Worm (Caenorhabditis elegans) whole organism, midembryonic: ENCODE measurements around the gene che-12.

Experiments used
- T22C8.4 ChIP-seq: fragments of 200-800 bp; sonication (Bioruptor generic); IDR thresholded peaks from 2 replicates; pipeline ENCODE4 v1.3.6; 2022; ENCODE audit warnings: missing genetic modification characterization, missing compliant biosample characterization
- cog-1 ChIP-seq: sonication (generic microtip); optimal IDR thresholded peaks from 2 replicates; lab custom pipeline; 2016; ENCODE audit warnings: missing genetic modification characterization, missing compliant biosample characterization
- flt-1 ChIP-seq: fragments of 200-800 bp; sonication (Bioruptor generic); IDR thresholded peaks from 2 replicates; pipeline ENCODE4 v1.3.6; 2022; ENCODE audit warnings: missing genetic modification characterization, missing compliant biosample characterization
- klf-2 ChIP-seq: fragments of 200-800 bp; sonication (Bioruptor generic); conservative IDR thresholded peaks from 2 replicates; pipeline ENCODE4 v1.3.6; 2022; ENCODE audit warnings: missing genetic modification reagents, missing genetic modification characterization, missing compliant biosample characterization
- med-1 ChIP-seq: sonication (generic microtip); optimal IDR thresholded peaks from 2 replicates; lab custom pipeline; 2017; ENCODE audit warnings: missing genetic modification characterization, mild to moderate bottlenecking, missing compliant biosample characterization, antibody characterized with exemption, missing genetic modification reagents; ENCODE audit not compliant: insufficient read depth
- ref-1 ChIP-seq: fragments of 200-800 bp; sonication (Bioruptor generic); conservative IDR thresholded peaks from 2 replicates; pipeline ENCODE4 v1.3.6; 2022; ENCODE audit warnings: missing genetic modification reagents, missing genetic modification characterization, missing compliant biosample characterization
- tab-1 ChIP-seq: fragments of 200-800 bp; sonication (Bioruptor generic); IDR thresholded peaks from 2 replicates; pipeline ENCODE4 v1.3.6; 2022; ENCODE audit warnings: missing genetic modification characterization, missing compliant biosample characterization
- ztf-23 ChIP-seq: fragments of 200-800 bp; sonication (Bioruptor generic); IDR thresholded peaks from 2 replicates; pipeline ENCODE4 v1.3.6; 2022; ENCODE audit warnings: missing genetic modification reagents, missing genetic modification characterization, missing compliant biosample characterization
- ztf-29 ChIP-seq: fragments of 200-800 bp; sonication (Bioruptor generic); IDR thresholded peaks from 2 replicates; pipeline ENCODE4 v1.3.6; 2022; ENCODE audit warnings: missing genetic modification reagents, missing genetic modification characterization, missing compliant biosample characterization

che-12 gene

DNA sequence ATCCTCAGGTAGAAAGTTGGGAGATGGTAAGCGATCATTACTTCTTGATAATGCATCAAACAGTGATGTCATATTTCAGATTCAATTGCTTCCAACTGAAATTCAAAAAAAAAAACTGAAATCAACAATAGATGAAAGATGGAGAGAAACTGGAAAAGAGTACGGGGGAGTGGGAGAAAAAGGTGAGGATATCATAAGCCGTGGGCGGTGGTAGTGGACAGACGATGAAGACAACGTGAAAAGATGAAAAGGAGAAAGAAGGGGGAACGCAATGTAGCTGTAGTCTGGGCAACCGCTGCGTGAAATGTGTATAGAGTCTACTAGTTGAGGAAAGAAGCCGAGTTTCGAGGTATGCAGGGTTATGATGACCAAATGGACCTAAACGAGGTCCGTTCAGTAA is at the start of gene che-12:
che-12 (minus strand) TSS at position 101 of the 400 bp plus-strand sequence.
- TF ChIP-seq ref-1 (GFP tag; lab: Robert Waterston, UW) = no peak
- TF ChIP-seq T22C8.4 = no peak
- no peak for TF ChIP-seq tab-1 (GFP tag; lab: Robert Waterston, UW)
- TF ChIP-seq flt-1 (GFP tag; lab: Robert Waterston, UW) = no peak
- no peak for TF ChIP-seq med-1 (GFP tag; lab: Kevin White, UChicago)
- no peak for TF ChIP-seq klf-2 (GFP tag; lab: Robert Waterston, UW)
- no peak for TF ChIP-seq ztf-23 (GFP tag; lab: Robert Waterston, UW)
- no peak for TF ChIP-seq ztf-29 (GFP tag; lab: Robert Waterston, UW)
- no peak for TF ChIP-seq cog-1 (tag; lab: Kevin White, UChicago)

DNA sequence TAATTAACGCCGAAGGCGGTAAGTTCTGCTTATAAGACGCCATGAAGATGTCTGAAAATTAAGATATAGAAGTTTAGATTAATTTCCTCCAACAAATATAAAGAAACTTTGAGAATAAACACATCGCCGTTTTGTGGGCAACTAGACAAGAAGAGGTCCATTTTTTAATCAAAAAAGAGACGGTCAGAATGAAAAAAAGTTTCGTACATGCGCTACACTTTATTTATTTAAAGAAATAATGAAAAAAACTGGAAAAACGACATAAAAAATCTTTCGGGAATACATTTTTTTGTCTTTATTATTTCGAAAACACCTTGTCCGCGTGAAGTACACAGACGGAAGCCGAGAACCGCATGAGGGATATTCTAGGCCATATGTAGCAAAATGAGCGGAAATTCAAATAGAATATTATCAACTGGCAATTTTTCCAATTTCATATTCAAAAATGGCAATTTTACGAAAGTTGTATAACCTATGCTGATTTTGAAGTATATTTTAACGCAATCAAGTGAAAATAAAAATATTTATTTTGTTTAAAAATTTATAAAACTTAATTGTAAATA is 48.7 kb upstream of the che-12 start, which contains the start of gene sluh-7:
sluh-7 (minus strand) TSS at position 51 of the 563 bp plus-strand sequence.
- TF ChIP-seq cog-1 (tag; lab: Kevin White, UChicago) = peak; percentile 46
- peak; percentile 75 for TF ChIP-seq ztf-23 (GFP tag; lab: Robert Waterston, UW)
- TF ChIP-seq ztf-29 (GFP tag; lab: Robert Waterston, UW) = peak; percentile 70; the same call in 1 of the 2 replicates
- no peak for TF ChIP-seq med-1 (GFP tag; lab: Kevin White, UChicago)
- TF ChIP-seq T22C8.4 = no peak; the same call in 1 of the 2 replicates
- TF ChIP-seq flt-1 (GFP tag; lab: Robert Waterston, UW) = peak; percentile 79
- TF ChIP-seq tab-1 (GFP tag; lab: Robert Waterston, UW) = no peak
- TF ChIP-seq ref-1 (GFP tag; lab: Robert Waterston, UW) = no peak
- 0 out of 2 replicates have a peak, but pooled peaks have one; percentile 31 for TF ChIP-seq klf-2 (GFP tag; lab: Robert Waterston, UW)

ce11 chrV:10352928-10353427 is 45.8 kb upstream of the che-12 start, which contains the start of gene nol-56:
nol-56 (minus strand) TSS chrV:10352978.
- TF ChIP-seq ztf-29 (GFP tag; lab: Robert Waterston, UW) (no peak), tab-1 (GFP tag; lab: Robert Waterston, UW) (no peak), klf-2 (GFP tag; lab: Robert Waterston, UW) (no peak), T22C8.4 (no peak), ztf-23 (GFP tag; lab: Robert Waterston, UW) (no peak), med-1 (GFP tag; lab: Kevin White, UChicago) (no peak), cog-1 (tag; lab: Kevin White, UChicago) (no peak), flt-1 (GFP tag; lab: Robert Waterston, UW) (no peak), ref-1 (GFP tag; lab: Robert Waterston, UW) (no peak)

- TF ChIP-seq ref-1 (GFP tag; lab: Robert Waterston, UW) (no peak), T22C8.4 (no peak), tab-1 (GFP tag; lab: Robert Waterston, UW) (no peak)
These were observed 42.9 kb upstream of the che-12 start, which contains the start of gene K07C5.9 for ce11 chrV:10350054-10350453. K07C5.9 (minus strand) TSS chrV:10350154.

- no peak for TF ChIP-seq ztf-23 (GFP tag; lab: Robert Waterston, UW)
- TF ChIP-seq T22C8.4 = no peak
- no peak for TF ChIP-seq klf-2 (GFP tag; lab: Robert Waterston, UW)
- no peak for TF ChIP-seq tab-1 (GFP tag; lab: Robert Waterston, UW)
- TF ChIP-seq ref-1 (GFP tag; lab: Robert Waterston, UW) = no peak
These were observed 35.7 kb upstream of the che-12 start, which contains the start of gene K07C5.3 for ce11 chrV:10342904-10343303. K07C5.3 (plus strand) TSS chrV:10343032.

DNA sequence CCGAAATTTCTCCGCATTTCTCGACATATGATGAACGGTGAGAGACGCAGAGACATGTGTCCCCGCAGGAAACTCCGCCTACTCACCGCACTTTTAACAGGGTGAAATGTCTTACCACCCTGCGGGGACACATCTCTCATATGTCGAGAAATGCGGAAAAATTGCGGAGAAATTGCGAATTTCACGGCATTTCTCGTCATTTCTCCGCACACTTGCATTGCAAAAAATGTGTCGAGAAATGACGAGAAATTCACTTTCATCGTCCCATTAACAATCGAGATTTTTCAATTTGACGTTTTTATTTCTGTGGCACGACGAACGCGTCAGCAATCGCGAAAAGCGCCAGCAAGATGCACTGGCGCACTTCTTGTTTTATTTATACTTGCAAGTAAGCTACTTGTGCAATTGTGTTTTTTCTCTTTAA is 34.7 kb upstream of the che-12 start, which contains the start of gene K07C5.13:
K07C5.13 (plus strand) TSS at position 151 of the 424 bp plus-strand sequence.
- peak; percentile 79; the same call in 1 of the 2 replicates for TF ChIP-seq ztf-23 (GFP tag; lab: Robert Waterston, UW)
- peak; percentile 44; the same call in 1 of the 2 replicates for TF ChIP-seq ztf-29 (GFP tag; lab: Robert Waterston, UW)
- peak; percentile 77 for TF ChIP-seq flt-1 (GFP tag; lab: Robert Waterston, UW)

ce11 chrV:10339200-10339599 is 32.0 kb upstream of the che-12 start, which contains the start of gene K07C5.2:
K07C5.2 (plus strand) TSS chrV:10339500.
- TF ChIP-seq T22C8.4 (no peak), ref-1 (GFP tag; lab: Robert Waterston, UW) (no peak), med-1 (GFP tag; lab: Kevin White, UChicago) (no peak), cog-1 (tag; lab: Kevin White, UChicago) (no peak), klf-2 (GFP tag; lab: Robert Waterston, UW) (no peak), ztf-29 (GFP tag; lab: Robert Waterston, UW) (no peak), ztf-23 (GFP tag; lab: Robert Waterston, UW) (no peak), tab-1 (GFP tag; lab: Robert Waterston, UW) (no peak), flt-1 (GFP tag; lab: Robert Waterston, UW) (no peak)

ce11 chrV:10338305-10338992 is 31.3 kb upstream of the che-12 start, which contains the start of gene arx-2:
arx-2 (minus strand) TSS chrV:10338355.
- TF ChIP-seq klf-2 (GFP tag; lab: Robert Waterston, UW) (no peak), T22C8.4 (no peak), flt-1 (GFP tag; lab: Robert Waterston, UW) (no peak), med-1 (GFP tag; lab: Kevin White, UChicago) (no peak), tab-1 (GFP tag; lab: Robert Waterston, UW) (no peak), ref-1 (GFP tag; lab: Robert Waterston, UW) (no peak), cog-1 (tag; lab: Kevin White, UChicago) (no peak), ztf-29 (GFP tag; lab: Robert Waterston, UW) (no peak), ztf-23 (GFP tag; lab: Robert Waterston, UW) (no peak)
